Worm (Caenorhabditis elegans) whole organism, L1 larva: Measurements from ENCODE around the gene srg-21.
A peak's percentile ranks its signal among the peaks of the same experiment; 100 is the strongest.

Experiments used
- C04F5.9 ChIP-seq: sonication (generic microtip); optimal IDR thresholded peaks from 2 replicates; lab custom pipeline; 2016; ENCODE audit warnings: missing genetic modification characterization, missing compliant biosample characterization
- F16B12.6 ChIP-seq: fragments of 150-350 bp; optimal IDR thresholded peaks from 2 replicates; lab custom pipeline; 2014; ENCODE audit warnings: missing biosample characterization, missing genetic modification characterization
- Y116A8C.19 ChIP-seq: sonication (generic microtip); optimal IDR thresholded peaks from 2 replicates; lab custom pipeline; 2016; ENCODE audit warnings: missing compliant biosample characterization, missing genetic modification characterization, borderline replicate concordance
- ceh-90 ChIP-seq: sonication (generic microtip); optimal IDR thresholded peaks from 2 replicates; lab custom pipeline; 2016; ENCODE audit warnings: missing genetic modification characterization, missing compliant biosample characterization
- dsc-1 ChIP-seq: sonication (generic microtip); optimal IDR thresholded peaks from 2 replicates; lab custom pipeline; 2016; ENCODE audit warnings: mild to moderate bottlenecking, missing genetic modification characterization, missing compliant biosample characterization
- efl-1 ChIP-seq, 4 experiments: fragments of 150-350 bp; optimal IDR thresholded peaks in 3 of 4; peaks in 1 of 4; 1 replicate in 1 of 4; 2 replicates in 3 of 4; lab custom pipeline; 2014; ENCODE audit warnings: missing biosample characterization in 2 of 4, missing genetic modification characterization in 2 of 4, missing genetic modification reagents in 2 of 4
- efl-3 ChIP-seq: fragments of 200-800 bp; sonication (Bioruptor generic); optimal IDR thresholded peaks from 2 replicates; lab custom pipeline; 2018; ENCODE audit warnings: mild to moderate bottlenecking, missing genetic modification characterization, missing compliant biosample characterization
- elt-2 ChIP-seq: sonication (generic microtip); optimal IDR thresholded peaks from 2 replicates; lab custom pipeline; 2016; ENCODE audit warnings: missing genetic modification characterization, mild to moderate bottlenecking, inconsistent platforms, missing compliant biosample characterization, missing genetic modification reagents
- ets-5 ChIP-seq: fragments of 200-800 bp; sonication (Bioruptor generic); IDR thresholded peaks from 2 replicates; pipeline ENCODE4 v1.3.6; 2022; ENCODE audit warnings: missing genetic modification characterization, missing compliant biosample characterization
- fkh-4 ChIP-seq: sonication (generic microtip); optimal IDR thresholded peaks from 2 replicates; lab custom pipeline; 2016; ENCODE audit warnings: missing compliant biosample characterization, missing genetic modification characterization, borderline replicate concordance
- fkh-8 ChIP-seq: sonication (generic microtip); optimal IDR thresholded peaks from 2 replicates; lab custom pipeline; 2016; ENCODE audit warnings: mild to moderate bottlenecking, missing genetic modification characterization, missing compliant biosample characterization
- fos-1 ChIP-seq: fragments of 150-350 bp; optimal IDR thresholded peaks from 2 replicates; lab custom pipeline; 2014; ENCODE audit warnings: missing biosample characterization, missing genetic modification characterization
- isw-1 ChIP-seq: fragments of 200-800 bp; sonication (Bioruptor generic); IDR thresholded peaks from 2 replicates; pipeline ENCODE4 v1.3.6; 2022; ENCODE audit warnings: missing genetic modification characterization, missing compliant biosample characterization
- lin-14 ChIP-seq: fragments of 200-800 bp; sonication (Bioruptor generic); optimal IDR thresholded peaks from 2 replicates; lab custom pipeline; 2018; ENCODE audit warnings: mild to moderate bottlenecking, missing genetic modification characterization, moderate library complexity, missing compliant biosample characterization
- lin-35 ChIP-seq, 2 experiments: fragments of 150-350 bp; optimal IDR thresholded peaks; 2 replicates each; lab custom pipeline; 2014; ENCODE audit warnings: missing biosample characterization in 2 of 2, missing genetic modification characterization in 2 of 2, missing genetic modification reagents in 2 of 2
- lin-39 ChIP-seq: fragments of 150-350 bp; optimal IDR thresholded peaks from 2 replicates; lab custom pipeline; 2014; ENCODE audit warnings: missing biosample characterization, missing genetic modification reagents, missing genetic modification characterization
- lsy-2 ChIP-seq, 2 experiments: fragments of 150-350 bp; optimal IDR thresholded peaks; 2 replicates each; lab custom pipeline; 2014; ENCODE audit warnings: missing biosample characterization in 2 of 2, missing genetic modification characterization in 2 of 2
- mab-9 ChIP-seq: fragments of 200-800 bp; sonication (Bioruptor generic); IDR thresholded peaks from 2 replicates; pipeline ENCODE4 v1.3.6; 2022; ENCODE audit warnings: missing genetic modification reagents, missing genetic modification characterization, missing compliant biosample characterization
- mef-2 ChIP-seq: fragments of 150-350 bp; optimal IDR thresholded peaks from 2 replicates; lab custom pipeline; 2014; ENCODE audit warnings: missing biosample characterization, missing genetic modification characterization
- nhr-12 ChIP-seq: sonication (generic microtip); optimal IDR thresholded peaks from 2 replicates; lab custom pipeline; 2017; ENCODE audit warnings: missing biosample characterization, missing genetic modification characterization
- nhr-28 ChIP-seq: fragments of 150-350 bp; optimal IDR thresholded peaks from 2 replicates; lab custom pipeline; 2014; ENCODE audit warnings: missing biosample characterization, missing genetic modification characterization
- nhr-47 ChIP-seq: sonication (generic microtip); optimal IDR thresholded peaks from 2 replicates; lab custom pipeline; 2016; ENCODE audit warnings: mild to moderate bottlenecking, missing genetic modification characterization, moderate library complexity, missing compliant biosample characterization
- nhr-90 ChIP-seq: sonication (generic microtip); optimal IDR thresholded peaks from 2 replicates; lab custom pipeline; 2016; ENCODE audit warnings: mild to moderate bottlenecking, missing genetic modification characterization, missing compliant biosample characterization; ENCODE audit not compliant: poor library complexity
- pag-3 ChIP-seq: sonication (generic microtip); optimal IDR thresholded peaks from 2 replicates; lab custom pipeline; 2017; ENCODE audit warnings: missing genetic modification characterization, mild to moderate bottlenecking, missing compliant biosample characterization, antibody characterized with exemption, borderline replicate concordance; ENCODE audit not compliant: insufficient read depth
- pax-3 ChIP-seq: fragments of 200-800 bp; sonication (Bioruptor generic); optimal IDR thresholded peaks from 2 replicates; lab custom pipeline; 2018; ENCODE audit warnings: mild to moderate bottlenecking, missing genetic modification characterization, moderate library complexity, missing compliant biosample characterization
- pqm-1 ChIP-seq: sonication (generic microtip); optimal IDR thresholded peaks from 3 replicates; lab custom pipeline; 2017; ENCODE audit warnings: missing biosample characterization, missing genetic modification characterization
- rnt-1 ChIP-seq: sonication (generic microtip); optimal IDR thresholded peaks from 2 replicates; lab custom pipeline; 2016; ENCODE audit warnings: mild to moderate bottlenecking, missing genetic modification characterization, moderate library complexity, missing compliant biosample characterization
- skn-1 ChIP-seq: fragments of 150-350 bp; optimal IDR thresholded peaks from 2 replicates; lab custom pipeline; 2014; ENCODE audit warnings: missing biosample characterization, missing genetic modification characterization
- snpc-4 ChIP-seq: fragments of 150-350 bp; optimal IDR thresholded peaks from 2 replicates; lab custom pipeline; 2014; ENCODE audit warnings: missing biosample characterization, missing genetic modification characterization
- sox-4 ChIP-seq: sonication (generic microtip); optimal IDR thresholded peaks from 2 replicates; lab custom pipeline; 2016; ENCODE audit warnings: missing genetic modification characterization, missing compliant biosample characterization
- swsn-7 ChIP-seq: sonication (generic microtip); optimal IDR thresholded peaks from 2 replicates; lab custom pipeline; 2016; ENCODE audit warnings: missing genetic modification characterization, missing compliant biosample characterization
- unc-130 ChIP-seq: fragments of 150-350 bp; optimal IDR thresholded peaks from 2 replicates; lab custom pipeline; 2017; ENCODE audit warnings: missing biosample characterization, missing genetic modification characterization, inconsistent platforms
- xbp-1 ChIP-seq: sonication (generic microtip); optimal IDR thresholded peaks from 2 replicates; lab custom pipeline; 2016; ENCODE audit warnings: missing genetic modification characterization, missing compliant biosample characterization
- ztf-4 ChIP-seq: fragments of 150-350 bp; optimal IDR thresholded peaks from 2 replicates; lab custom pipeline; 2014; ENCODE audit warnings: missing biosample characterization, missing genetic modification characterization

Gene srg-21

DNA sequence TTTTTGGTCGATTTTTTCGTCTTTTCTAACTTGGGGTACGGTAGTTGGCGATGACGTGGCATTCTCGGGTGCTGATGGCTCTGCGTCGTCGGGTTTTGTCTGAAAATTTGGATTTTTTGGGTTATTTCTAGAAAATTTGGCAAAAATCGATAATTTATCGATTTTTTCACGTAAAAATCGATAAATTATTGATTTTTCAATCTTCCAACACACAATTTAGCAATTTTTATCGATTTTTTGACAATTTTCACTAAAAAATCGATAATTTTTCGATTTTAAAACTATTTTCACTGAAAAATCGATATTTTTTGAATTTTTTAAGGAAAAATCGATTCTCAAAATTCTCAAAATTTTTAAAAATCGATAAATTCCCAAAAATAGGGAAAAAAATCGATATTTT lies 28.3 kb downstream of the srg-21 start:
- no peak for TF ChIP-seq pqm-1 (tag; lab: Kevin White, UChicago)
- no peak for TF ChIP-seq isw-1
- no peak for TF ChIP-seq efl-1 (optimal IDR thresholded peaks at IDR 0.05; lab: Kevin White, UChicago)
- TF ChIP-seq efl-1 (GFP tag; optimal IDR thresholded peaks at IDR 0.05 in 1 of 2; lab: Kevin White, UChicago), result no peak
- no peak for TF ChIP-seq snpc-4
- no peak for TF ChIP-seq lin-35 (GFP tag; optimal IDR thresholded peaks at IDR 0.05; lab: Kevin White, UChicago)
- no peak for TF ChIP-seq nhr-12 (tag; lab: Kevin White, UChicago)
- no peak for TF ChIP-seq nhr-28 (tag; lab: Kevin White, UChicago)
- TF ChIP-seq ets-5 (GFP tag; lab: Robert Waterston, UW), result no peak
- TF ChIP-seq fkh-4, result no peak
- TF ChIP-seq swsn-7, result no peak
- TF ChIP-seq xbp-1 (tag; lab: Kevin White, UChicago), result no peak
- TF ChIP-seq, all 84 proteins: peak for 0

DNA sequence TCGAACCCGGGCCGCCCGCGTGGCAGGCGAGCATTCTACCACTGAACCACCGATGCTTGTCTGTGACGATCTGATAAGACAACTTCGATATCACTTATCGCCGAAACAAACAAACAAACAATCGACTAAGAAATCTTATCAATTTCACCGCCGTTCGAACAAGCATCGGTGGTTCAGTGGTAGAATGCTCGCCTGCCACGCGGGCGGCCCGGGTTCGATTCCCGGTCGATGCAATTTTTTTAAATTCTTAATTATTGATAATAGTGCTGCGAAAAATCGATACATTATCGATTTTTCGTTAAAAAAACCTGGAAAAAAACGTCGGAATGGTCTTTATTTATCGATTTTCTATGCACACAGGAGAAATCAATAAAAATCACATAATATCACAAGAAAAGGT lies 28.9 kb downstream of the srg-21 start:
- TF ChIP-seq nhr-28 (tag; lab: Kevin White, UChicago) (no peak), lin-35 (GFP tag; optimal IDR thresholded peaks at IDR 0.05; lab: Kevin White, UChicago) (peak in 1 of 2 experiments; percentile 3), nhr-12 (tag; lab: Kevin White, UChicago) (no peak), Y116A8C.19 (no peak), lsy-2 (tag; optimal IDR thresholded peaks at IDR 0.05; lab: Kevin White, UChicago) (peak in 1 of 2 experiments; percentile 42), elt-2 (tag; lab: Kevin White, UChicago) (peak; percentile 45)

DNA sequence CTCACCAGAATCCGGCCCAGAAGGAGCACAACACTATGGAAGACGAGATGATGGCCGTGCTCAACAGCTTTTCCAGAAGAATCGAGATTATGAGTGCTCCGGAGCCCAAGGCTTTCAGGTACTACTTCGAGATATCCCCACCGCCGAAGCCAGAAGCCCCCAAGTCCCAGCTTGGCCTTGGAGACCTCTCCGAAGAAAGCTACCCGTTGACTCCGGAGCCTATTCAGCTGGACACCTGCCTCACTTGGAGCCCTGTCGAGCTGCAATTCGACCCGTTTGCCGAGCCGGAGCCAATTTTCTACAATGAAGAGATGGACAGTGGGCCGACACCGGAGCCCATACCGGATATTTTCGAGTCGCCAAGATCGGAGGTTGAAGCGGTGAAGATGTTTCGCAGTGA lies 29.6 kb downstream of the srg-21 start:
- no peak for TF ChIP-seq nhr-47 (tag; lab: Kevin White, UChicago)
- TF ChIP-seq skn-1 (tag; lab: Kevin White, UChicago), result no peak
- TF ChIP-seq ceh-90 (tag; lab: Kevin White, UChicago), result no peak
- no peak for TF ChIP-seq efl-3 (GFP tag; lab: Kevin White, UChicago)
- no peak for TF ChIP-seq pax-3 (tag; lab: Kevin White, UChicago)
- no peak for TF ChIP-seq sox-4 (tag; lab: Kevin White, UChicago)
- TF ChIP-seq, all 84 proteins: peak for 0

DNA sequence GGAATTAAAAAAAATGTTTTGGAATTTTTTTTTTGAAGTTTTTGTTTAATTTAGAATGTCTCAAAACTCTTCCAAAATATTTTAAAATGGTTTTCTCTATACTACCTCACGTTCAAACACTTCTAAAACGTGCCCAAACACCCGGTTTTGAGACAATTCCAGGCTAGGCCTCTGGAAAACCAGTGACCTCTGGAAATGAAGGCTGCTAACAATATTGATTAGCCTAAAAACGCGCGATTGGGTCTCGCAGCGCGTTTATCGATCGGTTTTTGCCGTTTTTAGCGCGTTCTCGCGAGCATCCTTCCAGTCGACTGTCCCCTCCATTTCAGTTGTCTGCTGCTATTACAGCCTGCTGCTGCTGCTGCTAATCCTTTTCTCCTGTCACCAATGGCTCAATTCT lies 30.4 kb downstream of the srg-21 start, which contains the start of gene Y25C1A.6:
Y25C1A.6 (plus strand) TSS at position 301 of the 400 bp plus-strand sequence.
- TF ChIP-seq mab-9 (no peak), lsy-2 (tag; optimal IDR thresholded peaks at IDR 0.05; lab: Kevin White, UChicago) (no peak), xbp-1 (tag; lab: Kevin White, UChicago) (no peak), rnt-1 (tag; lab: Kevin White, UChicago) (no peak), mef-2 (tag; lab: Kevin White, UChicago) (no peak), nhr-90 (tag; lab: Kevin White, UChicago) (no peak), pag-3 (tag; lab: Kevin White, UChicago) (no peak), ceh-90 (tag; lab: Kevin White, UChicago) (no peak), fkh-8 (tag; lab: Kevin White, UChicago) (no peak), lin-14 (GFP tag; lab: Kevin White, UChicago) (no peak), C04F5.9 (tag; lab: Kevin White, UChicago) (no peak), sox-4 (tag; lab: Kevin White, UChicago) (no peak), ztf-4 (tag; lab: Kevin White, UChicago) (no peak), F16B12.6 (tag; lab: Kevin White, UChicago) (no peak), unc-130 (tag; lab: Kevin White, UChicago) (no peak), fos-1 (tag; lab: Kevin White, UChicago) (no peak), dsc-1 (tag; lab: Kevin White, UChicago) (no peak), lin-39 (no peak)
